Worm (Caenorhabditis elegans): Measurements from ENCODE around the gene F11D11.22.

Gene F11D11.22

DNA sequence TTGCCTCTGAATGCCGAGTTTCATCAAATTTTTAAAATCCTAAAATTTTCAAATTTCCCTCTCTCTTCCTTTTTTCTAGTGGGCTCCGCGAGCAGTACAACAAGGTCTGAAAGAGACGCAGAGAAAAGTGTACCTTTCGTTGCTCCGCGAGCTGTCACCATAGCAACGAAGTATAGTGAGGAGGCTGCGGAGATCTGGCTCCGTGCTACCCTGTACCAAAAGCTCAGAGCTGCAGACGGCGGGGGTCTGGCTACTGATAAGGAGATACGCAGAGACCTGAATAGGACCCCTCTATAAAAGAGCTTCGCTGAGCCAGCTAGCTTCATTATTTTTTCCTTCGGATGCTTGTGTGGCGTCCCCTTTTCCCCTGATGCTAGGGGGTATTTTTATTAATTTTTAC lies 21.3 kb downstream of the F11D11.22 start, which contains the start of gene Y17D7B.10:
TSS of gene Y17D7B.10 (plus strand) at position 243 of the 400 bp plus-strand sequence.
- TF ChIP-seq flt-1 (GFP tag; IDR thresholded peaks at IDR 0.05), result no peak
- TF ChIP-seq cog-1 (tag; optimal IDR thresholded peaks at IDR 0.05), result no peak
- TF ChIP-seq tab-1 (GFP tag; IDR thresholded peaks at IDR 0.05), result no peak
- TF ChIP-seq ref-1 (GFP tag; conservative IDR thresholded peaks at IDR 0.05), result no peak
- TF ChIP-seq ztf-29 (GFP tag; IDR thresholded peaks at IDR 0.05), result no peak
- TF ChIP-seq klf-2 (GFP tag; conservative IDR thresholded peaks at IDR 0.05), result no peak

- TF ChIP-seq cog-1 (tag; optimal IDR thresholded peaks at IDR 0.05) (no peak), T22C8.4 (GFP tag; IDR thresholded peaks at IDR 0.05) (no peak), tab-1 (GFP tag; IDR thresholded peaks at IDR 0.05) (no peak), klf-2 (GFP tag; conservative IDR thresholded peaks at IDR 0.05) (no peak), flt-1 (GFP tag; IDR thresholded peaks at IDR 0.05) (no peak), ztf-23 (GFP tag; IDR thresholded peaks at IDR 0.05) (no peak), med-1 (GFP tag; optimal IDR thresholded peaks at IDR 0.05; ENCODE audit: insufficient read depth) (no peak), ztf-29 (GFP tag; IDR thresholded peaks at IDR 0.05) (no peak), ref-1 (GFP tag; conservative IDR thresholded peaks at IDR 0.05) (no peak)
Observed at ce11 chrV:18786694-18787093, 24.6 kb downstream of the F11D11.22 start, which contains the start of gene Y17D7B.3. Gene Y17D7B.3, minus strand, starts transcription at chrV:18786794.

- TF ChIP-seq cog-1 (tag; optimal IDR thresholded peaks at IDR 0.05) (no peak), klf-2 (GFP tag; conservative IDR thresholded peaks at IDR 0.05) (no peak), ztf-23 (GFP tag; IDR thresholded peaks at IDR 0.05) (no peak), T22C8.4 (GFP tag; IDR thresholded peaks at IDR 0.05) (no peak), tab-1 (GFP tag; IDR thresholded peaks at IDR 0.05) (no peak), flt-1 (GFP tag; IDR thresholded peaks at IDR 0.05) (no peak), ztf-29 (GFP tag; IDR thresholded peaks at IDR 0.05) (no peak), ref-1 (GFP tag; conservative IDR thresholded peaks at IDR 0.05) (no peak), med-1 (GFP tag; optimal IDR thresholded peaks at IDR 0.05; ENCODE audit: insufficient read depth) (no peak)
Observed at ce11 chrV:18787417-18787918, 25.3 kb downstream of the F11D11.22 start, which contains the start of gene Y17D7B.2. Gene Y17D7B.2, plus strand, starts transcription at chrV:18787739.

DNA sequence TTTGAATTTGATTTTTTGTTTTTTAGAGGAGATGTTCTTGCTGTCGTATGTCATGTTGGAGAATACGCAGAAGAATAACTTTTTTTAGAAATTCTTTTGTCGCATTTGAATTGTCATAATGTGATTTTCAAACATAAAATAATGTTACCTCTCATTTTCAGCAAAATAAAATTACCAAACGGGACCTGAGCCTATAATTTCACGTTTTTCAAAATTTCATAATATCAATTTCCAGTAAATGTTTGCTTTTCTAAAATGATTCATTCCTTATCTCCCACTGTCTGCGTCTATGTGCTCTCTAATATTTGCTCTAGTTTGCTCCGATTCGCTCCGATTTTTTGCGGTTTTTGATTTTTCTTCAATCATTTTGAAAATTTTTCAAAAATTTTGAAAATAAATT lies 28.5 kb downstream of the F11D11.22 start, which contains the start of gene nhr-231:
TSS of gene nhr-231 (plus strand) at position 301 of the 400 bp plus-strand sequence.
- no peak for TF ChIP-seq T22C8.4 (GFP tag; IDR thresholded peaks at IDR 0.05)
- TF ChIP-seq klf-2 (GFP tag; conservative IDR thresholded peaks at IDR 0.05), result no peak
- no peak for TF ChIP-seq cog-1 (tag; optimal IDR thresholded peaks at IDR 0.05)
- TF ChIP-seq ref-1 (GFP tag; conservative IDR thresholded peaks at IDR 0.05), result no peak
- no peak for TF ChIP-seq med-1 (GFP tag; optimal IDR thresholded peaks at IDR 0.05; ENCODE audit: insufficient read depth)
- TF ChIP-seq ztf-29 (GFP tag; IDR thresholded peaks at IDR 0.05), result no peak
- TF ChIP-seq ztf-23 (GFP tag; IDR thresholded peaks at IDR 0.05), result no peak

- TF ChIP-seq tab-1 (GFP tag; IDR thresholded peaks at IDR 0.05) (no peak), flt-1 (GFP tag; IDR thresholded peaks at IDR 0.05) (no peak), ztf-29 (GFP tag; IDR thresholded peaks at IDR 0.05) (no peak)
Observed at ce11 chrV:18800811-18801210, 38.7 kb downstream of the F11D11.22 start, which contains the start of gene nhr-170. Gene nhr-170, minus strand, starts transcription at chrV:18800826.

- TF ChIP-seq cog-1 (tag; optimal IDR thresholded peaks at IDR 0.05), result no peak
Observed at ce11 chrV:18802077-18802476, 39.9 kb downstream of the F11D11.22 start, which contains the start of gene C54E10.11. Gene C54E10.11, minus strand, starts transcription at chrV:18802177.

ce11 chrV:18803260-18803659 lies 41.1 kb downstream of the F11D11.22 start, which contains the start of gene C54E10.10:
Gene C54E10.10, minus strand, starts transcription at chrV:18803360.
- TF ChIP-seq ztf-23 (GFP tag; IDR thresholded peaks at IDR 0.05) (no peak), ztf-29 (GFP tag; IDR thresholded peaks at IDR 0.05) (no peak), med-1 (GFP tag; optimal IDR thresholded peaks at IDR 0.05; ENCODE audit: insufficient read depth) (no peak), cog-1 (tag; optimal IDR thresholded peaks at IDR 0.05) (no peak), ref-1 (GFP tag; conservative IDR thresholded peaks at IDR 0.05) (no peak), flt-1 (GFP tag; IDR thresholded peaks at IDR 0.05) (no peak), tab-1 (GFP tag; IDR thresholded peaks at IDR 0.05) (no peak), T22C8.4 (GFP tag; IDR thresholded peaks at IDR 0.05) (no peak)

DNA sequence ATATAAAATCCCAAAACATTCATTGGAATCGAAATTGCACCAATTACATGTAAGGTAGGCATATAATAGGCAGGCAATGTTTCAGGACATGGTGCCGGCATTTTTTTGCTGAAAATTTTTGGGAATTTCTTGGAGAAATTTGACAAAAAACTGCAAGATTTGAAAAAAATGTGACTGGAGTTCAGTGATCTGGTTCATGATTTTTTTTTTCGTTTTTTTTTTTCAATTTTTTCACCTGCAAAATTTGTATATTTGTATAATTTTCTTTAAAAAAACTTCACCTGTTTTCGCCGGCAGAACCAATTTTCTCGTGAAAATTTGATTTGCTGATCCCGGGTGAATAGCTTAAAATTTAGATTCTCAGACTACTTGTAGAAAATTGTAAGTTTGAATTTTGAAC lies 44.3 kb downstream of the F11D11.22 start, which contains the start of gene sri-10:
TSS of gene sri-10 (minus strand) at position 101 of the 400 bp plus-strand sequence.
- TF ChIP-seq tab-1 (GFP tag; IDR thresholded peaks at IDR 0.05) (no peak), ztf-23 (GFP tag; IDR thresholded peaks at IDR 0.05) (no peak), ztf-29 (GFP tag; IDR thresholded peaks at IDR 0.05) (no peak), flt-1 (GFP tag; IDR thresholded peaks at IDR 0.05) (no peak), med-1 (GFP tag; optimal IDR thresholded peaks at IDR 0.05; ENCODE audit: insufficient read depth) (no peak), T22C8.4 (GFP tag; IDR thresholded peaks at IDR 0.05) (no peak)

ce11 chrV:18808621-18809020 lies 46.5 kb downstream of the F11D11.22 start, which contains the start of gene C54E10.6:
Gene C54E10.6, minus strand, starts transcription at chrV:18808729.
- no peak for TF ChIP-seq ref-1 (GFP tag; conservative IDR thresholded peaks at IDR 0.05)
- 0 out of 2 replicates have a peak, but pooled peaks have one; percentile 14 for TF ChIP-seq T22C8.4 (GFP tag; IDR thresholded peaks at IDR 0.05)

- TF ChIP-seq tab-1 (GFP tag; IDR thresholded peaks at IDR 0.05), result no peak
- TF ChIP-seq med-1 (GFP tag; optimal IDR thresholded peaks at IDR 0.05; ENCODE audit: insufficient read depth), result no peak
- TF ChIP-seq flt-1 (GFP tag; IDR thresholded peaks at IDR 0.05), result no peak
- no peak for TF ChIP-seq ztf-23 (GFP tag; IDR thresholded peaks at IDR 0.05)
- TF ChIP-seq klf-2 (GFP tag; conservative IDR thresholded peaks at IDR 0.05), result no peak
- no peak for TF ChIP-seq cog-1 (tag; optimal IDR thresholded peaks at IDR 0.05)
- no peak for TF ChIP-seq ref-1 (GFP tag; conservative IDR thresholded peaks at IDR 0.05)
- TF ChIP-seq T22C8.4 (GFP tag; IDR thresholded peaks at IDR 0.05), result no peak
- no peak for TF ChIP-seq ztf-29 (GFP tag; IDR thresholded peaks at IDR 0.05)
Observed at ce11 chrV:18810705-18811104, 48.6 kb downstream of the F11D11.22 start, which contains the start of gene C54E10.3. Gene C54E10.3, plus strand, starts transcription at chrV:18811005.
